Fruit fly (Drosophila melanogaster) whole organism: ENCODE measurements around the gene tinc.

Experiments
- CG8478 ChIP-seq: fragments of >200 bp; optimal IDR thresholded peaks from 2 replicates; lab custom pipeline; 2018; ENCODE audit warnings: inconsistent platforms
- Dll ChIP-seq: fragments of >200 bp; optimal IDR thresholded peaks from 2 replicates; lab custom pipeline; 2017
- EcR ChIP-seq, 2 experiments: fragments of >200 bp; optimal IDR thresholded peaks; 2 replicates each; lab custom pipeline; 2017; ENCODE audit warnings: missing biosample characterization in 2 of 2, missing genetic modification characterization in 2 of 2, missing genetic modification reagents in 2 of 2
- pan ChIP-seq: fragments of >200 bp; optimal IDR thresholded peaks from 2 replicates; lab custom pipeline; 2017
- psq ChIP-seq: fragments of >200 bp; optimal IDR thresholded peaks from 2 replicates; lab custom pipeline; 2017
- usp ChIP-seq: fragments of >200 bp; optimal IDR thresholded peaks from 2 replicates; lab custom pipeline; 2017; ENCODE audit warnings: missing biosample characterization, missing genetic modification characterization, mixed read lengths

tinc gene

dm6 chr3R:17811707-17812099, 362 bp downstream of the tinc start:
- TF ChIP-seq usp (GFP tag; lab: Kevin White, UChicago) (no peak), pan (lab: Kevin White, UChicago) (no peak), CG8478 (lab: Kevin White, UChicago) (no peak), EcR (GFP tag; optimal IDR thresholded peaks at IDR 0.05; lab: Kevin White, UChicago) (no peak), Dll (no peak), psq (lab: Kevin White, UChicago) (no peak)

dm6 chr3R:17812477-17812876, 1.1 kb downstream of the tinc start:
- TF ChIP-seq pan (lab: Kevin White, UChicago) (no peak), psq (lab: Kevin White, UChicago) (no peak), EcR (GFP tag; optimal IDR thresholded peaks at IDR 0.05; lab: Kevin White, UChicago) (no peak), Dll (no peak), CG8478 (lab: Kevin White, UChicago) (no peak), usp (GFP tag; lab: Kevin White, UChicago) (no peak)

- TF ChIP-seq CG8478 (lab: Kevin White, UChicago) (no peak), usp (GFP tag; lab: Kevin White, UChicago) (no peak), EcR (GFP tag; optimal IDR thresholded peaks at IDR 0.05; lab: Kevin White, UChicago) (peak in 1 of 2 experiments; percentile 50)
Measured at dm6 chr3R:17814191-17814923, 3.0 kb downstream of the tinc start.

dm6 chr3R:17818803-17819202, 7.5 kb downstream of the tinc start:
- no peak for TF ChIP-seq usp (GFP tag; lab: Kevin White, UChicago)
- TF ChIP-seq EcR (GFP tag; optimal IDR thresholded peaks at IDR 0.05; lab: Kevin White, UChicago) = no peak
- TF ChIP-seq CG8478 (lab: Kevin White, UChicago) = no peak
- no peak for TF ChIP-seq psq (lab: Kevin White, UChicago)
- no peak for TF ChIP-seq pan (lab: Kevin White, UChicago)
- no peak for TF ChIP-seq Dll

- TF ChIP-seq CG8478 (lab: Kevin White, UChicago) (no peak), usp (GFP tag; lab: Kevin White, UChicago) (no peak), EcR (GFP tag; optimal IDR thresholded peaks at IDR 0.05; lab: Kevin White, UChicago) (no peak), pan (lab: Kevin White, UChicago) (no peak), Dll (no peak), psq (lab: Kevin White, UChicago) (no peak)
Measured at dm6 chr3R:17821744-17822143, 10.4 kb downstream of the tinc start.

- TF ChIP-seq pan (lab: Kevin White, UChicago) = no peak
- TF ChIP-seq Dll = no peak
- no peak for TF ChIP-seq usp (GFP tag; lab: Kevin White, UChicago)
- no peak for TF ChIP-seq EcR (GFP tag; optimal IDR thresholded peaks at IDR 0.05; lab: Kevin White, UChicago)
- no peak for TF ChIP-seq CG8478 (lab: Kevin White, UChicago)
- TF ChIP-seq psq (lab: Kevin White, UChicago) = no peak
Measured at dm6 chr3R:17825806-17826583, 14.7 kb downstream of the tinc start.

dm6 chr3R:17827038-17827616, 15.8 kb downstream of the tinc start:
- TF ChIP-seq psq (lab: Kevin White, UChicago) = no peak
- no peak for TF ChIP-seq CG8478 (lab: Kevin White, UChicago)
- no peak for TF ChIP-seq pan (lab: Kevin White, UChicago)
- TF ChIP-seq usp (GFP tag; lab: Kevin White, UChicago) = no peak
- no peak for TF ChIP-seq Dll
- no peak for TF ChIP-seq EcR (GFP tag; optimal IDR thresholded peaks at IDR 0.05; lab: Kevin White, UChicago)

- TF ChIP-seq Dll = no peak
- no peak for TF ChIP-seq usp (GFP tag; lab: Kevin White, UChicago)
- TF ChIP-seq EcR (GFP tag; optimal IDR thresholded peaks at IDR 0.05; lab: Kevin White, UChicago) = no peak
- no peak for TF ChIP-seq psq (lab: Kevin White, UChicago)
- TF ChIP-seq pan (lab: Kevin White, UChicago) = no peak
- TF ChIP-seq CG8478 (lab: Kevin White, UChicago) = no peak
Measured at dm6 chr3R:17828653-17829052, 17.3 kb downstream of the tinc start.

- TF ChIP-seq Dll (no peak), CG8478 (lab: Kevin White, UChicago) (no peak), psq (lab: Kevin White, UChicago) (no peak), EcR (GFP tag; optimal IDR thresholded peaks at IDR 0.05; lab: Kevin White, UChicago) (no peak), pan (lab: Kevin White, UChicago) (no peak)
Measured at dm6 chr3R:17830528-17830927, 19.2 kb downstream of the tinc start.

- TF ChIP-seq CG8478 (lab: Kevin White, UChicago) = no peak
- no peak for TF ChIP-seq pan (lab: Kevin White, UChicago)
Measured at dm6 chr3R:17846966-17847365, 35.6 kb downstream of the tinc start.

- TF ChIP-seq usp (GFP tag; lab: Kevin White, UChicago) (no peak), pan (lab: Kevin White, UChicago) (no peak), Dll (no peak), psq (lab: Kevin White, UChicago) (no peak), EcR (GFP tag; optimal IDR thresholded peaks at IDR 0.05; lab: Kevin White, UChicago) (no peak), CG8478 (lab: Kevin White, UChicago) (no peak)
Measured at dm6 chr3R:17849178-17849577, 37.8 kb downstream of the tinc start.
